Worm (Caenorhabditis elegans) whole organism, L4 larva: Measurements from ENCODE around the gene tni-4.
"Not testable (repeated sequence)": the region's sequence is repeated elsewhere in the genome, so short reads cannot be mapped to it uniquely, and the experiment has no call there.

Source experiments
- aly-2 ChIP-seq: sonication (generic microtip); optimal IDR thresholded peaks from 2 replicates; lab custom pipeline; 2018; ENCODE audit warnings: missing biosample characterization, missing genetic modification characterization
- ama-1 ChIP-seq: fragments of 150-350 bp; optimal IDR thresholded peaks from 2 replicates; lab custom pipeline; 2014; ENCODE audit warnings: inconsistent platforms, mixed read lengths
- dpl-1 ChIP-seq: fragments of 150-350 bp; optimal IDR thresholded peaks from 2 replicates; lab custom pipeline; 2014; ENCODE audit warnings: missing biosample characterization, missing genetic modification reagents, missing genetic modification characterization
- mdt-29 ChIP-seq: fragments of 200-800 bp; sonication (Bioruptor generic); IDR thresholded peaks from 2 replicates; pipeline ENCODE4 v1.3.6; 2022; ENCODE audit warnings: missing genetic modification reagents, missing genetic modification characterization, missing compliant biosample characterization
- nhr-11 ChIP-seq: fragments of 150-350 bp; optimal IDR thresholded peaks from 2 replicates; lab custom pipeline; 2014; ENCODE audit warnings: missing biosample characterization, missing genetic modification characterization
- nhr-76 ChIP-seq: fragments of 150-350 bp; optimal IDR thresholded peaks from 2 replicates; lab custom pipeline; 2014; ENCODE audit warnings: missing biosample characterization, missing genetic modification characterization
- ztf-7 ChIP-seq: fragments of 150-350 bp; optimal IDR thresholded peaks from 2 replicates; lab custom pipeline; 2014; ENCODE audit warnings: missing biosample characterization, missing genetic modification characterization

ce11 chrIV:5218496-5218895 lies 14.1 kb downstream of the tni-4 start, which contains the start of gene nsph-4.2:
- not testable (repeated sequence) for TF ChIP-seq nhr-76 (tag; lab: Kevin White, UChicago); ama-1 (lab: Kevin White, UChicago); ztf-7 (tag; lab: Kevin White, UChicago); mdt-29 (GFP tag; lab: Robert Waterston, UW); dpl-1 (GFP tag; lab: Kevin White, UChicago); aly-2 (tag; lab: Kevin White, UChicago); nhr-11
